Worm (Caenorhabditis elegans) whole organism, early embryonic: ENCODE data around the gene nish-1.

Experiments
- B0310.2 ChIP-seq: sonication (generic microtip); optimal IDR thresholded peaks from 2 replicates; lab custom pipeline; 2016; ENCODE audit warnings: mild to moderate bottlenecking, missing genetic modification characterization, missing compliant biosample characterization
- F13C5.2 ChIP-seq: sonication (generic microtip); optimal IDR thresholded peaks from 2 replicates; lab custom pipeline; 2017; ENCODE audit warnings: mild to moderate bottlenecking, missing genetic modification characterization, inconsistent platforms, missing compliant biosample characterization
- aly-1 ChIP-seq: sonication (generic microtip); optimal IDR thresholded peaks from 2 replicates; lab custom pipeline; 2016; ENCODE audit warnings: missing genetic modification characterization, missing compliant biosample characterization
- ama-1 ChIP-seq: fragments of 150-350 bp; optimal IDR thresholded peaks from 2 replicates; lab custom pipeline; 2014
- ceh-13 ChIP-seq: fragments of 200-800 bp; sonication (Bioruptor generic); optimal IDR thresholded peaks from 2 replicates; lab custom pipeline; 2018; ENCODE audit warnings: mild to moderate bottlenecking, missing genetic modification characterization, missing compliant biosample characterization
- ceh-36 ChIP-seq: sonication (generic microtip); optimal IDR thresholded peaks from 2 replicates; lab custom pipeline; 2016; ENCODE audit warnings: missing genetic modification characterization, inconsistent platforms, missing compliant biosample characterization
- ets-7 ChIP-seq: sonication (generic microtip); optimal IDR thresholded peaks from 2 replicates; lab custom pipeline; 2016; ENCODE audit warnings: missing genotype, missing genetic modification characterization, missing compliant biosample characterization
- flt-1 ChIP-seq: fragments of 200-800 bp; sonication (Bioruptor generic); IDR thresholded peaks from 2 replicates; pipeline ENCODE4 v1.3.6; 2022; ENCODE audit warnings: missing genetic modification characterization, missing compliant biosample characterization
- hmbx-1 ChIP-seq: sonication (generic microtip); optimal IDR thresholded peaks from 2 replicates; lab custom pipeline; 2016; ENCODE audit warnings: mild to moderate bottlenecking, missing genetic modification characterization, missing compliant biosample characterization
- hmg-4 ChIP-seq: fragments of 200-800 bp; sonication (Bioruptor generic); optimal IDR thresholded peaks from 2 replicates; lab custom pipeline; 2018; ENCODE audit warnings: mild to moderate bottlenecking, missing genetic modification characterization, missing compliant biosample characterization
- hnd-1 ChIP-seq: sonication (generic microtip); optimal IDR thresholded peaks from 2 replicates; lab custom pipeline; 2016; ENCODE audit warnings: missing genetic modification characterization, missing compliant biosample characterization
- pes-1 ChIP-seq: fragments of 200-800 bp; sonication (Bioruptor generic); IDR thresholded peaks from 2 replicates; pipeline ENCODE4 v1.3.6; 2022; ENCODE audit warnings: missing genetic modification reagents, missing genetic modification characterization, missing compliant biosample characterization
- scrt-1 ChIP-seq: fragments of 200-800 bp; sonication (Bioruptor generic); IDR thresholded peaks from 2 replicates; pipeline ENCODE4 v1.3.6; 2022; ENCODE audit warnings: missing genetic modification characterization, missing compliant biosample characterization
- sea-1 ChIP-seq: fragments of 200-800 bp; sonication (Bioruptor generic); conservative IDR thresholded peaks from 2 replicates; pipeline ENCODE4 v1.3.6; 2022; ENCODE audit warnings: missing genetic modification characterization, missing compliant biosample characterization
- tbx-11 ChIP-seq: fragments of 200-800 bp; sonication (Bioruptor generic); IDR thresholded peaks from 2 replicates; pipeline ENCODE4 v1.3.6; 2022; ENCODE audit warnings: missing genetic modification characterization, missing compliant biosample characterization
- tbx-37 ChIP-seq: fragments of 200-800 bp; sonication (Bioruptor generic); conservative IDR thresholded peaks from 2 replicates; pipeline ENCODE4 v1.3.6; 2022; ENCODE audit warnings: missing genetic modification reagents, missing genetic modification characterization, missing compliant biosample characterization
- tra-4 ChIP-seq: sonication (generic microtip); optimal IDR thresholded peaks from 2 replicates; lab custom pipeline; 2017; ENCODE audit warnings: missing genetic modification characterization, missing compliant biosample characterization

Gene nish-1

DNA sequence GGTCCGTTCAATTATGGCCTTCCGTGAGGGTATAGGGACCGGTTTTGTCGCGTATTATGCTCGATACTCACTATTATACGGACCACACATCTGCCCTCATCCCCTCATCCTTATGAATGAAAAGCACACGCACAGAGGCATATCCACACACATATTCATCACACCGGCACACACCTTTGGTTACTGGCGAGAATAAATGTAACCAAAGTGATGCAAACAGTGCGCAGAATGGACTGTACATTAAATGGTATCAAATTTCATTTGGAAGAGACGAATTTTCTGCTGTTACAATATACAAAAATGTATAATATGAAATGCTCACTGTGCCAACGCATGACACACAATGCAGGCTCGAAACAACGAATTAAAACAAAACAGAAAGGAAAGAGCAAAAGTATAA, 5.5 kb downstream of the nish-1 start:
- TF ChIP-seq ceh-13: no peak
- TF ChIP-seq hnd-1 (tag; lab: Kevin White, UChicago): no peak
- TF ChIP-seq flt-1 (GFP tag; lab: Robert Waterston, UW): 0 out of 2 replicates have a peak, but pooled peaks have one; percentile 43
- TF ChIP-seq ets-7: no peak
- peak; percentile 21 for TF ChIP-seq hmg-4 (GFP tag; lab: Kevin White, UChicago)
- TF ChIP-seq sea-1 (GFP tag; lab: Robert Waterston, UW): no peak
- TF ChIP-seq ceh-36: no peak

DNA sequence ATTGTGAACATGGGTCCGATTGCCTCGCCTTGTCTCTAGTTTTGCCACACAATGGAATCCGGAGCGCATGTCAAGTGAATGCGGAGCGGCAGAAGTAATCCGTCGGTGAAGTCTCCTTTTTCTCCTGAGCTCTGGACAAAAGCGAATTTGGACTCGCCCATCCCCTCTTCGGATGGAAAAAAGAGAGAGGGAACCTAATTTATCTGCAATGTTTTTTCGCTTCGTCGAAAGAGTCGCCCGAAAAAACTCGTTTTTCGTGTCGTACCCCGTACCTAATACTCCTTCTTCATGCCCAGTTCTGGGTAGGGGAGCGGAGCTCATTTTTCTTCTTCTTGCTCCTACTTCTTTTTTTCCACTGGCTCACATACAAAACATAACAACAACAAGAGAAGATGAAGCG, 6.0 kb downstream of the nish-1 start:
- TF ChIP-seq hmbx-1 (tag; lab: Kevin White, UChicago): no peak
- TF ChIP-seq tbx-11 (GFP tag; lab: Robert Waterston, UW): no peak
- no peak for TF ChIP-seq aly-1
- no peak for TF ChIP-seq ama-1
- no peak for TF ChIP-seq tra-4
- TF ChIP-seq scrt-1 (GFP tag; lab: Robert Waterston, UW): no peak
- TF ChIP-seq ets-7: no peak
- TF ChIP-seq hnd-1 (tag; lab: Kevin White, UChicago): no peak
- TF ChIP-seq B0310.2 (tag; lab: Kevin White, UChicago): no peak
- no peak for TF ChIP-seq ceh-36
- no peak for TF ChIP-seq F13C5.2 (tag; lab: Kevin White, UChicago)
- TF ChIP-seq pes-1: no peak
- TF ChIP-seq flt-1 (GFP tag; lab: Robert Waterston, UW): no peak
- TF ChIP-seq tbx-37 (GFP tag; lab: Robert Waterston, UW): no peak
- TF ChIP-seq sea-1 (GFP tag; lab: Robert Waterston, UW): no peak
- no peak for TF ChIP-seq hmg-4 (GFP tag; lab: Kevin White, UChicago)
- no peak for TF ChIP-seq ceh-13

DNA sequence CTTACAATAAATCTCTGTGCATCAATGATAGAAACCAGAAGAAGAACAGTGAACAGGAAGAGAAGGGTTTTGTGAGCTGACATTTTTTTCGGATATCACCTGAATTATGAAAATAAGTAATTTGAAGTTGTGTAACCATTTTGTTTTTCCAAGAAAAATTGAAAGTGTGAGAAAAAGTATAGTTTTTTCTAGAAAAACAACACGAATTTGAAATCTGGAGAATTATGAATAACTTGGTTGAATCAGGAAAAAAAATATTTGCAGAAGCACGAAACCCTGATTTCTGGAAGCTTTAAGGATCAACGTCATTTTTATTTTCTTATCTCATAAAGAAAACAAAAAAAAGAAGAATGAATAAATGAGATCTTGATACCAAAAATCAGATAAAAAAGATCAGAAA, 10.4 kb downstream of the nish-1 start, which contains the start of gene F13E9.12:
Gene F13E9.12 (minus strand): TSS at position 101 of the 400 bp plus-strand sequence.
- no peak for TF ChIP-seq tra-4
- no peak for TF ChIP-seq hmbx-1 (tag; lab: Kevin White, UChicago)
- no peak for TF ChIP-seq aly-1
- TF ChIP-seq scrt-1 (GFP tag; lab: Robert Waterston, UW): no peak
- TF ChIP-seq ceh-13: no peak
- no peak for TF ChIP-seq B0310.2 (tag; lab: Kevin White, UChicago)
- no peak for TF ChIP-seq hmg-4 (GFP tag; lab: Kevin White, UChicago)
- TF ChIP-seq ceh-36: no peak
- no peak for TF ChIP-seq tbx-11 (GFP tag; lab: Robert Waterston, UW)
- TF ChIP-seq sea-1 (GFP tag; lab: Robert Waterston, UW): no peak
- no peak for TF ChIP-seq hnd-1 (tag; lab: Kevin White, UChicago)
- no peak for TF ChIP-seq ama-1

DNA sequence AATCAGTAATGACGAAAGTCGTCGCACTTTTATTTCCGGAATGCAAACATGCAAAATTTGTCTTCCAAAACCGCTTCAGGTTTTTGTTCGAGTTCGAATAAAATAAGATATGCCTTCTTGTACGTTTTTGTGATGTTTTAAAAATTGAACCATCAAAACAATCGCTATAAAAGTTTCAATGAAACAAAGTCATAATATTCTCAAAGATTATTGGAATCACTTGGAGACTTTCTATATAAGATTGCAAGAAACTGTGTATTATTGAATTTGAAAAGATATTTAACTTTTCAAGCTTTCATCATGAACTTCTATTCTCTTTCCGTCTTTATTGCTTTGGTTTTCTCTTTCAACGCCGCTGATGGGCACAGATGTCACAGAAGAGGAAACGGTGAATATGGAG, 12.7 kb downstream of the nish-1 start, which contains the start of gene fipr-14:
Gene fipr-14 (plus strand): TSS at position 301 of the 400 bp plus-strand sequence.
- no peak for TF ChIP-seq sea-1 (GFP tag; lab: Robert Waterston, UW)
- no peak for TF ChIP-seq tbx-11 (GFP tag; lab: Robert Waterston, UW)
- no peak for TF ChIP-seq pes-1
- TF ChIP-seq scrt-1 (GFP tag; lab: Robert Waterston, UW): no peak
- no peak for TF ChIP-seq ceh-36
- no peak for TF ChIP-seq tra-4
- no peak for TF ChIP-seq hnd-1 (tag; lab: Kevin White, UChicago)
- no peak for TF ChIP-seq flt-1 (GFP tag; lab: Robert Waterston, UW)
- no peak for TF ChIP-seq tbx-37 (GFP tag; lab: Robert Waterston, UW)
- TF ChIP-seq hmbx-1 (tag; lab: Kevin White, UChicago): no peak
- no peak for TF ChIP-seq B0310.2 (tag; lab: Kevin White, UChicago)
- no peak for TF ChIP-seq ets-7
- no peak for TF ChIP-seq ama-1
- no peak for TF ChIP-seq F13C5.2 (tag; lab: Kevin White, UChicago)
- no peak for TF ChIP-seq aly-1
- TF ChIP-seq ceh-13: no peak
- TF ChIP-seq hmg-4 (GFP tag; lab: Kevin White, UChicago): no peak

DNA sequence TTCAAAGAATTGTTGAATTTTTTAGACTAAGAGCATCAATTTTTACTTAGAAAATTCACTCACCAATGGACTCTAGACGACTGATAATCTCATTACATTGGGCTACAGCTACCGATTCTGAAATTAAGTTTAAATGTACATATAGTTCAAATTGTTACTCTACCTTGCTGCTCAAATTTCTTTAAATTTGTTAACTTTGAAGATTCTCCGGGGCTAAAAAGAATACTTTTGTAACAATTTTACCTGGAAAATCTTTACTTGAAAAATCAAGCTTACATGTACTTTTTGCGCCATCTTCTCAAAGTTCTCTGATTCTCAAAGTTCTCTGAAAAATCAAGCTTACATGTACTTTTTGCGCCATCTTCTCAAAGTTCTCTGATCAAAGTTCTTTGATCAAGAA, 15.4 kb downstream of the nish-1 start, which contains the start of gene sdz-13:
Gene sdz-13 (minus strand): TSS at position 101 of the 400 bp plus-strand sequence.
- TF ChIP-seq ceh-36 (no peak), tbx-37 (GFP tag; lab: Robert Waterston, UW) (no peak), ets-7 (no peak), hmg-4 (GFP tag; lab: Kevin White, UChicago) (no peak), F13C5.2 (tag; lab: Kevin White, UChicago) (no peak), B0310.2 (tag; lab: Kevin White, UChicago) (no peak), flt-1 (GFP tag; lab: Robert Waterston, UW) (no peak), tbx-11 (GFP tag; lab: Robert Waterston, UW) (no peak), sea-1 (GFP tag; lab: Robert Waterston, UW) (no peak), scrt-1 (GFP tag; lab: Robert Waterston, UW) (no peak), pes-1 (no peak), hmbx-1 (tag; lab: Kevin White, UChicago) (no peak), ama-1 (no peak), tra-4 (no peak), ceh-13 (no peak), hnd-1 (tag; lab: Kevin White, UChicago) (no peak), aly-1 (no peak)

DNA sequence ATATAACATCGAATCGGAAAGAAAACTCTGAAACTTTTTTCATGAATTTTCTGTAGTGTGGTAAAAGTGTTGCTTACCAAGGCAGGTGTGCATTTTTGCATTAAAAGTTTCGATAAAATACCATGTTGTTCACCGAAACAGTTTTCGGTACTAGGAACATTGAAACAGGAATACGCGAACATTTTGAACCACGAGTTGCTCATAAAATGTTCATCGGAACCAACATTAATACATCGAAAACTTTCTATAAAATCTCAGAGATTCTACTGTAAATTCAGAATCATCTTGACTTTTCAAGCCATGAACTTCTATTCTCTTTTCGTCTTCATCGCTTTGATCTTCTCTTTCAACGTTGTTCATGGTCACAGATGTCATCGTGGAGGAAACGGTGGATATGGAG, 16.1 kb downstream of the nish-1 start, which contains the start of gene fipr-15:
Gene fipr-15 (plus strand): TSS at position 301 of the 400 bp plus-strand sequence.
- TF ChIP-seq pes-1 (no peak), flt-1 (GFP tag; lab: Robert Waterston, UW) (no peak), sea-1 (GFP tag; lab: Robert Waterston, UW) (no peak), ets-7 (no peak), ama-1 (no peak), tra-4 (no peak), F13C5.2 (tag; lab: Kevin White, UChicago) (no peak), B0310.2 (tag; lab: Kevin White, UChicago) (no peak), scrt-1 (GFP tag; lab: Robert Waterston, UW) (no peak), hnd-1 (tag; lab: Kevin White, UChicago) (no peak), tbx-37 (GFP tag; lab: Robert Waterston, UW) (no peak), ceh-13 (no peak), aly-1 (no peak), ceh-36 (no peak)

DNA sequence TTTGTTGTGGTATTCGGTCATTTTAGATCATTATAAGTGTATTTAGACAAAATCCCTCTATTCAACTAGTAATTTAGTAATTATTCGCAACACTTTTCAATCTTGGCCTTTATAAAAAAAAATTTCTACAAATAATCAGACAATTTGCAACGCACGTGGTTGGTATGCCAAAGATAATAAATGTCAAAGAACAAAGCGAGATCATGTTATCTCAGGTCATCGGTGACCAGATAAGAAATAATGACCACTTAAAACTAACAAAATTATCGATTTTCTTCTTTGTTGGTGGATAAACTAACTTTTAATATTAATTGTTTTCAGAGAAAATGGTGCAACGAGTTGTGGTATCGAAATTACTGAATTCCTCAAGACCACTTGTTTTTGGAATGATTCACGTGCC, 17.1 kb downstream of the nish-1 start, which contains the start of gene F13E9.13:
Gene F13E9.13 (plus strand): TSS at position 317 of the 400 bp plus-strand sequence.
- TF ChIP-seq tbx-37 (GFP tag; lab: Robert Waterston, UW): no peak
- no peak for TF ChIP-seq tra-4
- no peak for TF ChIP-seq ceh-36
- no peak for TF ChIP-seq aly-1
- TF ChIP-seq flt-1 (GFP tag; lab: Robert Waterston, UW): no peak
